Worm (Caenorhabditis elegans) whole organism, late embryonic: ENCODE results near the gene glit-1.

Experiments
- T23F11.4 ChIP-seq: fragments of 200-800 bp; sonication (Bioruptor generic); optimal IDR thresholded peaks from 2 replicates; lab custom pipeline; 2018; ENCODE audit warnings: mild to moderate bottlenecking, missing genetic modification characterization, missing compliant biosample characterization
- Y22D7AL.16 ChIP-seq: sonication (generic microtip); optimal IDR thresholded peaks from 2 replicates; lab custom pipeline; 2016; ENCODE audit warnings: missing genetic modification characterization, missing compliant biosample characterization
- ahr-1 ChIP-seq: sonication (generic microtip); optimal IDR thresholded peaks from 2 replicates; lab custom pipeline; 2016; ENCODE audit warnings: missing genetic modification characterization, missing compliant biosample characterization
- ceh-2 ChIP-seq: sonication (generic microtip); optimal IDR thresholded peaks from 2 replicates; lab custom pipeline; 2016; ENCODE audit warnings: missing genotype, missing genetic modification characterization, missing compliant biosample characterization
- ceh-22 ChIP-seq: sonication (generic microtip); optimal IDR thresholded peaks from 2 replicates; lab custom pipeline; 2017; ENCODE audit warnings: missing biosample characterization, missing genetic modification characterization
- ceh-24 ChIP-seq: sonication (generic microtip); optimal IDR thresholded peaks from 2 replicates; lab custom pipeline; 2016; ENCODE audit warnings: mild to moderate bottlenecking, missing genetic modification characterization, missing compliant biosample characterization
- ceh-30 ChIP-seq: fragments of 150-350 bp; optimal IDR thresholded peaks from 2 replicates; lab custom pipeline; 2014; ENCODE audit warnings: missing biosample characterization, missing genetic modification characterization
- ceh-31 ChIP-seq: sonication (generic microtip); optimal IDR thresholded peaks from 2 replicates; lab custom pipeline; 2016; ENCODE audit warnings: missing genetic modification characterization, missing compliant biosample characterization
- ceh-34 ChIP-seq: sonication (generic microtip); optimal IDR thresholded peaks from 2 replicates; lab custom pipeline; 2016; ENCODE audit warnings: mild to moderate bottlenecking, missing genetic modification characterization, missing compliant biosample characterization
- ceh-45 ChIP-seq: fragments of 200-800 bp; sonication (Bioruptor generic); IDR thresholded peaks from 2 replicates; pipeline ENCODE4 v1.3.6; 2022; ENCODE audit warnings: missing genetic modification reagents, missing genetic modification characterization, missing compliant biosample characterization
- che-1 ChIP-seq: sonication (generic microtip); optimal IDR thresholded peaks from 2 replicates; lab custom pipeline; 2016; ENCODE audit warnings: mild to moderate bottlenecking, missing genetic modification characterization, missing compliant biosample characterization
- dmd-4 ChIP-seq: sonication (generic microtip); optimal IDR thresholded peaks from 2 replicates; lab custom pipeline; 2016; ENCODE audit warnings: borderline replicate concordance, missing genetic modification characterization, missing compliant biosample characterization
- dve-1 ChIP-seq: sonication (generic microtip); optimal IDR thresholded peaks from 2 replicates; lab custom pipeline; 2017; ENCODE audit warnings: antibody characterized with exemption, mild to moderate bottlenecking, missing genetic modification characterization, missing compliant biosample characterization
- elt-2 ChIP-seq: sonication (generic microtip); optimal IDR thresholded peaks from 2 replicates; lab custom pipeline; 2016; ENCODE audit warnings: missing genetic modification reagents, missing genetic modification characterization, missing compliant biosample characterization
- ets-4 ChIP-seq: sonication (generic microtip); optimal IDR thresholded peaks from 2 replicates; lab custom pipeline; 2016; ENCODE audit warnings: missing genetic modification characterization, missing compliant biosample characterization
- eyg-1 ChIP-seq: sonication (generic microtip); optimal IDR thresholded peaks from 2 replicates; lab custom pipeline; 2016; ENCODE audit warnings: missing genotype, missing genetic modification characterization, missing compliant biosample characterization
- fax-1 ChIP-seq: sonication (generic microtip); optimal IDR thresholded peaks from 2 replicates; lab custom pipeline; 2016; ENCODE audit warnings: missing genotype, missing genetic modification characterization, missing compliant biosample characterization
- fkh-10 ChIP-seq: fragments of 150-350 bp; optimal IDR thresholded peaks from 2 replicates; lab custom pipeline; 2014; ENCODE audit warnings: missing biosample characterization, missing genetic modification reagents, missing genetic modification characterization
- fkh-6 ChIP-seq: sonication (generic microtip); optimal IDR thresholded peaks from 2 replicates; lab custom pipeline; 2016; ENCODE audit warnings: missing genetic modification characterization, missing compliant biosample characterization
- hlh-13 ChIP-seq: fragments of 200-800 bp; sonication (Bioruptor generic); optimal IDR thresholded peaks from 2 replicates; lab custom pipeline; 2018; ENCODE audit warnings: mild to moderate bottlenecking, missing genetic modification characterization, missing compliant biosample characterization
- hlh-15 ChIP-seq: sonication (generic microtip); optimal IDR thresholded peaks from 2 replicates; lab custom pipeline; 2016; ENCODE audit warnings: missing genetic modification characterization, missing compliant biosample characterization
- hlh-30 ChIP-seq: sonication (generic microtip); optimal IDR thresholded peaks from 2 replicates; lab custom pipeline; 2017; ENCODE audit warnings: antibody characterized with exemption, missing genetic modification characterization, missing compliant biosample characterization; ENCODE audit not compliant: insufficient read depth
- hlh-8 ChIP-seq: sonication (generic microtip); optimal IDR thresholded peaks from 2 replicates; lab custom pipeline; 2016; ENCODE audit warnings: missing genotype, missing genetic modification characterization, missing compliant biosample characterization
- lin-11 ChIP-seq: fragments of 200-800 bp; sonication (Bioruptor generic); optimal IDR thresholded peaks from 2 replicates; lab custom pipeline; 2018; ENCODE audit warnings: mild to moderate bottlenecking, missing genetic modification characterization, missing compliant biosample characterization
- madf-2 ChIP-seq: sonication (generic microtip); optimal IDR thresholded peaks from 2 replicates; lab custom pipeline; 2017; ENCODE audit warnings: missing genetic modification characterization, missing compliant biosample characterization
- odd-2 ChIP-seq: sonication (generic microtip); optimal IDR thresholded peaks from 2 replicates; lab custom pipeline; 2017; ENCODE audit warnings: antibody characterized with exemption, mild to moderate bottlenecking, missing genetic modification characterization, missing compliant biosample characterization
- pax-1 ChIP-seq: fragments of 150-350 bp; optimal IDR thresholded peaks from 2 replicates; lab custom pipeline; 2014; ENCODE audit warnings: missing biosample characterization, missing genetic modification characterization
- pha-2 ChIP-seq: sonication (generic microtip); optimal IDR thresholded peaks from 2 replicates; lab custom pipeline; 2017; ENCODE audit warnings: mild to moderate bottlenecking, missing genetic modification characterization, missing compliant biosample characterization
- pqm-1 ChIP-seq: sonication (generic microtip); optimal IDR thresholded peaks from 2 replicates; lab custom pipeline; 2016; ENCODE audit warnings: missing genetic modification characterization, missing compliant biosample characterization
- pros-1 ChIP-seq: fragments of 150-350 bp; optimal IDR thresholded peaks from 2 replicates; lab custom pipeline; 2014; ENCODE audit warnings: missing biosample characterization, missing genetic modification reagents, missing genetic modification characterization
- ref-2 ChIP-seq: sonication (generic microtip); optimal IDR thresholded peaks from 2 replicates; lab custom pipeline; 2016; ENCODE audit warnings: missing genetic modification characterization, missing compliant biosample characterization
- rnt-1 ChIP-seq: sonication (generic microtip); optimal IDR thresholded peaks from 2 replicates; lab custom pipeline; 2016; ENCODE audit warnings: missing genetic modification characterization, missing compliant biosample characterization
- sox-2 ChIP-seq: fragments of 200-800 bp; sonication (Bioruptor generic); IDR thresholded peaks from 2 replicates; pipeline ENCODE4 v1.3.6; 2022; ENCODE audit warnings: missing genetic modification reagents, missing genetic modification characterization, missing compliant biosample characterization
- sox-4 ChIP-seq: sonication (generic microtip); optimal IDR thresholded peaks from 2 replicates; lab custom pipeline; 2017; ENCODE audit warnings: mild to moderate bottlenecking, missing genetic modification characterization, inconsistent platforms, missing compliant biosample characterization
- syd-9 ChIP-seq: sonication (generic microtip); optimal IDR thresholded peaks from 2 replicates; lab custom pipeline; 2016; ENCODE audit warnings: mild to moderate bottlenecking, missing genetic modification characterization, moderate library complexity, missing compliant biosample characterization
- tbx-7 ChIP-seq: sonication (generic microtip); optimal IDR thresholded peaks from 2 replicates; lab custom pipeline; 2016; ENCODE audit warnings: missing genotype, missing genetic modification characterization, missing compliant biosample characterization
- ztf-16 ChIP-seq: sonication (generic microtip); optimal IDR thresholded peaks from 2 replicates; lab custom pipeline; 2017; ENCODE audit warnings: missing genetic modification characterization, missing compliant biosample characterization

glit-1 gene

ce11 chrX:4667788-4668187 is 44.3 kb upstream of the glit-1 start, which contains the start of gene mfsd-12:
Gene mfsd-12 (plus strand): TSS chrX:4668088.
- TF ChIP-seq ztf-16 (tag; lab: Kevin White, UChicago): no peak
- no peak for TF ChIP-seq lin-11 (tag; lab: Kevin White, UChicago)
- no peak for TF ChIP-seq ref-2 (tag; lab: Kevin White, UChicago)
- TF ChIP-seq ceh-24 (tag; lab: Kevin White, UChicago): no peak
- TF ChIP-seq ceh-22 (tag; lab: Kevin White, UChicago): no peak
- TF ChIP-seq hlh-15 (tag; lab: Kevin White, UChicago): no peak
- no peak for TF ChIP-seq sox-4 (tag; lab: Kevin White, UChicago)
- no peak for TF ChIP-seq T23F11.4
- TF ChIP-seq fax-1 (tag; lab: Kevin White, UChicago): no peak
- TF ChIP-seq dmd-4: no peak
- no peak for TF ChIP-seq hlh-30 (tag; lab: Kevin White, UChicago)
- no peak for TF ChIP-seq fkh-10 (GFP tag; lab: Kevin White, UChicago)
- no peak for TF ChIP-seq rnt-1
- no peak for TF ChIP-seq madf-2 (tag; lab: Kevin White, UChicago)

- TF ChIP-seq pqm-1 (tag; lab: Kevin White, UChicago) (no peak), pros-1 (tag; lab: Kevin White, UChicago) (no peak), che-1 (tag; lab: Kevin White, UChicago) (no peak), hlh-15 (tag; lab: Kevin White, UChicago) (no peak), ref-2 (tag; lab: Kevin White, UChicago) (no peak), fkh-6 (tag; lab: Kevin White, UChicago) (no peak), ceh-45 (GFP tag; lab: Robert Waterston, UW) (no peak), syd-9 (tag; lab: Kevin White, UChicago) (no peak), ztf-16 (tag; lab: Kevin White, UChicago) (no peak), ceh-34 (no peak), ahr-1 (tag; lab: Kevin White, UChicago) (no peak), odd-2 (tag; lab: Kevin White, UChicago) (no peak)
- TF ChIP-seq, all 69 proteins: peak for 0
These were observed 40.2 kb upstream of the glit-1 start for ce11 chrX:4671837-4672236.

- TF ChIP-seq hlh-13 (GFP tag; lab: Kevin White, UChicago): no peak
- peak; percentile 44 for TF ChIP-seq elt-2 (tag; lab: Kevin White, UChicago)
- TF ChIP-seq ref-2 (tag; lab: Kevin White, UChicago): no peak
These were observed 38.8 kb upstream of the glit-1 start, which contains the start of gene tmem-135 for ce11 chrX:4673165-4673756. Gene tmem-135 (plus strand): TSS chrX:4673706.

ce11 chrX:4676702-4677101 is 35.4 kb upstream of the glit-1 start:
- no peak for TF ChIP-seq rnt-1
- no peak for TF ChIP-seq ets-4 (tag; lab: Kevin White, UChicago)
- TF ChIP-seq ceh-31 (tag; lab: Kevin White, UChicago): no peak
- no peak for TF ChIP-seq dve-1 (tag; lab: Kevin White, UChicago)
- no peak for TF ChIP-seq pax-1 (tag; lab: Kevin White, UChicago)
- no peak for TF ChIP-seq pha-2 (tag; lab: Kevin White, UChicago)
- TF ChIP-seq, all 69 proteins: peak for 0

- no peak for TF ChIP-seq sox-2 (GFP tag; lab: Robert Waterston, UW)
- TF ChIP-seq elt-2 (tag; lab: Kevin White, UChicago): no peak
- no peak for TF ChIP-seq pros-1 (tag; lab: Kevin White, UChicago)
- no peak for TF ChIP-seq Y22D7AL.16 (tag; lab: Kevin White, UChicago)
- TF ChIP-seq dmd-4: no peak
- TF ChIP-seq hlh-8 (tag; lab: Kevin White, UChicago): no peak
- no peak for TF ChIP-seq ceh-2 (tag; lab: Kevin White, UChicago)
- no peak for TF ChIP-seq eyg-1 (tag; lab: Kevin White, UChicago)
- no peak for TF ChIP-seq ceh-34
- TF ChIP-seq tbx-7: no peak
- TF ChIP-seq hlh-15 (tag; lab: Kevin White, UChicago): no peak
- TF ChIP-seq hlh-30 (tag; lab: Kevin White, UChicago): no peak
- TF ChIP-seq ceh-30: no peak
These were observed 34.0 kb upstream of the glit-1 start, which contains the start of gene flp-11 for ce11 chrX:4678029-4678428. Gene flp-11 (minus strand): TSS chrX:4678129.
